Worm (Caenorhabditis elegans): ENCODE results near the gene C37C3.17.

The C37C3.17 gene

ce11 chrV:7857931-7858330, 3.8 kb downstream of the C37C3.17 start, which contains the start of gene C37C3.1:
Gene C37C3.1, plus strand, starts transcription at chrV:7857963.
- TF ChIP-seq F49E8.2 (tag; optimal IDR thresholded peaks at IDR 0.05; ENCODE audit: borderline replicate concordance) (peak; percentile 17), ctbp-1 (GFP tag; IDR thresholded peaks at IDR 0.05) (0 out of 2 replicates have a peak, but pooled peaks have one; percentile 49), snpc-4 (tag; optimal IDR thresholded peaks at IDR 0.05) (no peak), hlh-11 (tag; optimal IDR thresholded peaks at IDR 0.05) (no peak), D1046.2 (GFP tag; IDR thresholded peaks at IDR 0.05) (no peak), mxl-3 (GFP tag; optimal IDR thresholded peaks at IDR 0.05) (no peak), ZK337.2 (GFP tag; IDR thresholded peaks at IDR 0.05) (no peak), ceh-62 (tag; optimal IDR thresholded peaks at IDR 0.05) (no peak), zfp-3 (GFP tag; conservative IDR thresholded peaks at IDR 0.05) (0 out of 2 replicates have a peak, but pooled peaks have one; percentile 47), F10B5.3 (tag; optimal IDR thresholded peaks at IDR 0.05) (peak; percentile 59), snpc-1.2 (GFP tag; IDR thresholded peaks at IDR 0.05) (peak; percentile 23; the same call in 1 of the 2 replicates), nhr-10 (tag; optimal IDR thresholded peaks at IDR 0.05) (no peak), F37D6.2 (tag; optimal IDR thresholded peaks at IDR 0.05) (no peak), duxl-1 (tag; optimal IDR thresholded peaks at IDR 0.05; ENCODE audit: poor library complexity) (no peak), nhr-41 (GFP tag; IDR thresholded peaks at IDR 0.05) (no peak), dmd-8 (GFP tag; IDR thresholded peaks at IDR 0.05) (0 out of 2 replicates have a peak, but pooled peaks have one; percentile 24), zip-11 (GFP tag; IDR thresholded peaks at IDR 0.05) (no peak), fkh-10 (GFP tag; optimal IDR thresholded peaks at IDR 0.05) (no peak), Y5F2A.4 (GFP tag; optimal IDR thresholded peaks at IDR 0.05) (peak; percentile 24), egl-27 (tag; optimal IDR thresholded peaks at IDR 0.05) (no peak), hif-1 (tag; optimal IDR thresholded peaks at IDR 0.05) (no peak), nhr-102 (tag; optimal IDR thresholded peaks at IDR 0.05) (peak; percentile 69), daf-8 (GFP tag; IDR thresholded peaks at IDR 0.05) (0 out of 2 replicates have a peak, but pooled peaks have one; percentile 13), aly-2 (tag; optimal IDR thresholded peaks at IDR 0.05) (no peak), spr-1 (tag; optimal IDR thresholded peaks at IDR 0.05) (peak; percentile 19), set-16 (GFP tag; IDR thresholded peaks at IDR 0.05) (no peak), zip-2 (tag; optimal IDR thresholded peaks at IDR 0.05) (no peak), madf-9 (GFP tag; conservative IDR thresholded peaks at IDR 0.05) (no peak), lsy-2 (tag; optimal IDR thresholded peaks at IDR 0.05) (peak in 1 of 2 experiments; percentile 59), Y48G9A.11 (GFP tag; IDR thresholded peaks at IDR 0.05) (no peak), tra-1 (GFP tag; IDR thresholded peaks at IDR 0.05) (no peak), rbr-2 (tag; optimal IDR thresholded peaks at IDR 0.05) (peak; percentile 11), lin-38 (GFP tag; IDR thresholded peaks at IDR 0.05) (peak; percentile 57), T26A8.4 (GFP tag; IDR thresholded peaks at IDR 0.05) (peak; percentile 81), arid-1 (GFP tag; conservative IDR thresholded peaks at IDR 0.05) (peak; percentile 57; the same call in 1 of the 2 replicates), ces-1 (GFP tag; optimal IDR thresholded peaks at IDR 0.05) (no peak), dmd-6 (GFP tag; IDR thresholded peaks at IDR 0.05) (no peak), dve-1 (tag; optimal IDR thresholded peaks at IDR 0.05; ENCODE audit: insufficient read depth) (peak; percentile 14), lin-1 (GFP tag; IDR thresholded peaks at IDR 0.05) (no peak; the same call in 1 of the 2 replicates), aha-1 (tag) (peak; percentile 94), nhr-48 (tag; optimal IDR thresholded peaks at IDR 0.05) (peak; percentile 15), php-3 (GFP tag; IDR thresholded peaks at IDR 0.05) (no peak), ama-1 (optimal IDR thresholded peaks at IDR 0.05) (peak; percentile 84), mdt-29 (GFP tag; IDR thresholded peaks at IDR 0.05) (no peak), pha-4 (GFP tag; IDR thresholded peaks at IDR 0.05) (no peak), pha-4 (tag; optimal IDR thresholded peaks at IDR 0.05) (no peak), vab-7 (GFP tag; IDR thresholded peaks at IDR 0.05) (no peak), T20F7.1 (GFP tag; optimal IDR thresholded peaks at IDR 0.05) (no peak), lin-15B (tag; optimal IDR thresholded peaks at IDR 0.05) (no peak), zfp-2 (tag; optimal IDR thresholded peaks at IDR 0.05) (no peak), spr-3 (GFP tag; optimal IDR thresholded peaks at IDR 0.05) (peak; percentile 13), pqm-1 (tag; optimal IDR thresholded peaks at IDR 0.05) (no peak)
